Fruit fly (Drosophila melanogaster): ENCODE data around the gene Axn.

The Axn gene

DNA sequence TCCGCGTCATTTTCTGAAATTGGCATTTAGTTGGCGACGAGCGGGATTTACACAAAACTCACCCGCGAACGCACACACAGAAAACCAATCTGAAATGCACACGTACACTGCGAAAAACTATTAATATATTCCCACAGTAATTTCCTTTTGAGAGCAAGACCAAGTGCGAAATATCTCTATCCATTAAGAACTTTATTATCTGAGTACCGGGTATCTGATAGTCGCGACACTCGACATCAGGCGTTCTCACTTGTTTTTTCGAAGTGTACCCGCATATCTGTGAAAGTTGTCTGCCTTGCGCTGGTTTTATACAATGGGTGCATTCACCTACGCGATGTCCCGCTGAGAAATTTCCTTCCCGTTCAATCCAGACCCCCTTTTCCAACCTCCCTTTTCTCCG is 53.4 kb downstream of the Axn start:
- no peak for TF ChIP-seq usp (GFP tag; optimal IDR thresholded peaks at IDR 0.05)
- peak in 1 of 2 experiments; percentile 21 for TF ChIP-seq EcR (GFP tag; optimal IDR thresholded peaks at IDR 0.05)

DNA sequence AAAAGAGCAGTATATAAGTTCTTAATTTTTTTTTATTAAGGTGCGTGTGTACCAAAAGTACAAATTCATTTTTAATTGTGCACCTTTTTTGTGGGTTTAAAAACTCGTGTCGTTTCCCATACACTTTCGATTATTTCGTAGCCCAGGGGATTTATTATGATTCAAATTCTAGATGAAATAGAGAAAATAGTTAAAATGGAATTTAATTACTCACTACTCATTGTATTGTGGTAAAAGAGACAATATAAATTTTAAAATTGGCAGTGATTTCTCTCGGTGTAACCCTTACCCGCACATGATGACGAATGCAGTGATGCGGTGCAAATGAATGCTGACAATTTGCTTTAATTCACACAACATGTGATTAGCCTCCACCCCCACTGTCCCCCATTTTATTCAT is 60.6 kb downstream of the Axn start:
- TF ChIP-seq EcR (GFP tag; optimal IDR thresholded peaks at IDR 0.05), result no peak
- TF ChIP-seq usp (GFP tag; optimal IDR thresholded peaks at IDR 0.05), result no peak
- TF ChIP-seq pan (optimal IDR thresholded peaks at IDR 0.05), result no peak
- TF ChIP-seq CG8478 (optimal IDR thresholded peaks at IDR 0.05), result no peak
- no peak for TF ChIP-seq Dll (optimal IDR thresholded peaks at IDR 0.05)
- no peak for TF ChIP-seq psq (optimal IDR thresholded peaks at IDR 0.05)

DNA sequence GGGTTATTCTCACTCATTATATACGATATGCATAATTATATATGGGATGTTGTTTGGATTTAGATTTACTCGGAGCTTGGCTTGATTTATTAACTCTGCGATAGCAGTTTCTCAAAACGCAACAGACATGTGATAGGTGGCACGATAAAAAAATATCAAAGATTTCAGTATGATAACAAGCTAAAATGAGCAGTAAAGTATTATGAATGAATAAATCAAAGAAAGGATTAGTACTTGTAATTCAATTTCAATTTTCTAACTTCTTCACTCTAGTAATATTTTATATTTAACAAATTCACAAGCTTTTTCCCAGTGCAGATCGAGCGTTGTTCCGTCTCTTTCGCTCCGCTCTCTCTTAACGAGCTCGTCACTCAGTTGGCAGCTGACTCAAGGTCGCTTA is 61.5 kb downstream of the Axn start:
- no peak for TF ChIP-seq psq (optimal IDR thresholded peaks at IDR 0.05)
- no peak for TF ChIP-seq usp (GFP tag; optimal IDR thresholded peaks at IDR 0.05)
- TF ChIP-seq EcR (GFP tag; optimal IDR thresholded peaks at IDR 0.05), result no peak
- TF ChIP-seq pan (optimal IDR thresholded peaks at IDR 0.05), result no peak
- no peak for TF ChIP-seq Dll (optimal IDR thresholded peaks at IDR 0.05)
- no peak for TF ChIP-seq CG8478 (optimal IDR thresholded peaks at IDR 0.05)

Measured in whole organism.